Worm (Caenorhabditis elegans): ENCODE data around the gene fbxa-25.

DNA sequence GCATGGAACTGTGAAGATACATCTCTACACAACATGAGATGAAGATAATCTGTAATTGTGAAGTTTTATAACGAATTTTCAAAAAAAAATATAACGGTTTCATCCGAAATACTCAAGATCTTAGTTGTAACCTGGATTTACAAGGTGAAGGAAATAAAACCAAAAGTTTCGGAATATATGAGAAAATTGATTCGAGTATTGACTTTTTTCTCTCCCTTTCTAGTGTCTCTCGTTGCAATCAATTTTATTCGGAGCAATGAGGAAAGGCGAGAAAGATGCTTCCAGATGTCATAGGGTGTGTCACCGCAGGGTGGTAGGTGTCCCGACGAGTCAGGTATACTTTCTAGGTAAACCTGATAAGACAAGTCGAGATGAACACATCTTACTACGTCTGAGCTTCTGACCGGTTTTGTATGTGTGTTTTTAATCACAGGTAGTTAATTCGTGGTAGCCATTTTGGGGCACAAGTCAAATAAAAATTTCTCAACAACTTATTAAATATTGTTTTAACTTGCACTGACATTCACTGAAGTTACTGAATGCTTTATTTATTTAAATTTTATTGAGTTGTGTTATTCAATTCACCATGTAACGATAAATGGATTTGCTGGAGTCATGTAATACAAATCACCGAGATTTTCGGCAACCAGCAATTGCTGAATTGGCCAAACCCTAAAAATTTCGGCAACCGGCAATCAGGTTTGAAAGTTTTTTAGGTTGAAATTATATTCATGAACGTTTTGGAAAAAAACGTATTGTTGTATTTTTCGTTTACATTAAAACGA, 39.2 kb upstream of the fbxa-25 start, which contains the start of gene pals-20:
- peak in 1 of 2 experiments; percentile 82 for TF ChIP-seq unc-62 (GFP tag; optimal IDR thresholded peaks at IDR 0.05 in 1 of 2)
- TF ChIP-seq unc-62 (tag; optimal IDR thresholded peaks at IDR 0.05), result no peak
- peak; percentile 26 for TF ChIP-seq hlh-30 (tag; optimal IDR thresholded peaks at IDR 0.05; ENCODE audit: insufficient read depth)
- no peak for TF ChIP-seq T20F7.1 (GFP tag; optimal IDR thresholded peaks at IDR 0.05)
- no peak for TF ChIP-seq pha-4 (GFP tag; IDR thresholded peaks at IDR 0.05)
- no peak for TF ChIP-seq pha-4 (tag; optimal IDR thresholded peaks at IDR 0.05)
- no peak for TF ChIP-seq unc-130 (GFP tag; optimal IDR thresholded peaks at IDR 0.05)
